Fruit fly (Drosophila melanogaster) whole organism, prepupa: Measurements from ENCODE around the gene Teh4.

Experiments
- Blimp-1 ChIP-seq: fragments of 200-800 bp; sonication (Bioruptor generic); optimal IDR thresholded peaks from 3 replicates; lab custom pipeline; 2017; ENCODE audit warnings: missing biosample characterization, missing genetic modification characterization, mild to moderate bottlenecking, moderate library complexity, missing genetic modification reagents
- CG10669 ChIP-seq: fragments of 200-800 bp; sonication (Bioruptor generic); optimal IDR thresholded peaks from 3 replicates; lab custom pipeline; 2018; ENCODE audit warnings: missing biosample characterization, mild to moderate bottlenecking, missing genetic modification characterization, moderate library complexity
- CG11294 ChIP-seq: fragments of 200-800 bp; sonication (Bioruptor generic); IDR thresholded peaks from 2 replicates; pipeline ENCODE4 v1.3.6; 2022; ENCODE audit warnings: missing biosample characterization, missing genetic modification characterization
- CG11762 ChIP-seq: fragments of 200-800 bp; sonication (Bioruptor generic); optimal IDR thresholded peaks from 3 replicates; lab custom pipeline; 2016; ENCODE audit warnings: missing biosample characterization, missing genetic modification characterization; ENCODE audit not compliant: insufficient read depth
- CG15336 ChIP-seq: fragments of 200-800 bp; sonication (Bioruptor generic); IDR thresholded peaks from 2 replicates; pipeline ENCODE4 v1.3.6; 2022; ENCODE audit warnings: missing biosample characterization, missing genetic modification characterization
- CG1621 ChIP-seq: fragments of 200-800 bp; sonication (Bioruptor generic); optimal IDR thresholded peaks from 3 replicates; lab custom pipeline; 2018; ENCODE audit warnings: missing biosample characterization, mild to moderate bottlenecking, missing genetic modification characterization
- CG16779 ChIP-seq: fragments of 200-800 bp; sonication (Bioruptor generic); optimal IDR thresholded peaks from 3 replicates; lab custom pipeline; 2017; ENCODE audit warnings: missing biosample characterization, mild to moderate bottlenecking, missing genetic modification characterization
- CG3032 ChIP-seq: fragments of 200-800 bp; optimal IDR thresholded peaks from 2 replicates; lab custom pipeline; 2019; ENCODE audit warnings: missing biosample characterization, mild to moderate bottlenecking, missing genetic modification characterization, moderate library complexity
- CG31627 ChIP-seq: fragments of 200-800 bp; sonication (Bioruptor generic); optimal IDR thresholded peaks from 3 replicates; lab custom pipeline; 2016; ENCODE audit warnings: missing biosample characterization, missing genetic modification characterization
- CG32006 ChIP-seq: fragments of 200-800 bp; sonication (Bioruptor generic); optimal IDR thresholded peaks from 3 replicates; lab custom pipeline; 2017; ENCODE audit warnings: missing biosample characterization, mild to moderate bottlenecking, missing genetic modification characterization
- CG6163 ChIP-seq: fragments of 200-800 bp; sonication (Bioruptor generic); IDR thresholded peaks from 3 replicates; pipeline ENCODE4 v1.3.6; 2022; ENCODE audit warnings: missing biosample characterization, missing genetic modification characterization
- CG6276 ChIP-seq: fragments of 200-800 bp; sonication (Bioruptor generic); optimal IDR thresholded peaks from 2 replicates; lab custom pipeline; 2017; ENCODE audit warnings: missing biosample characterization, mild to moderate bottlenecking, missing genetic modification characterization
- CG6792 ChIP-seq: fragments of 200-800 bp; sonication (Bioruptor generic); optimal IDR thresholded peaks from 3 replicates; lab custom pipeline; 2016; ENCODE audit warnings: missing biosample characterization, missing genetic modification characterization
- CG6808 ChIP-seq: fragments of 200-800 bp; sonication (Bioruptor generic); optimal IDR thresholded peaks from 3 replicates; lab custom pipeline; 2017; ENCODE audit warnings: missing biosample characterization, missing genetic modification characterization, mild to moderate bottlenecking, moderate library complexity, missing genetic modification reagents
- CG6854 ChIP-seq: fragments of 200-800 bp; sonication (Bioruptor generic); optimal IDR thresholded peaks from 2 replicates; lab custom pipeline; 2017; ENCODE audit warnings: missing biosample characterization, mild to moderate bottlenecking, missing genetic modification characterization
- CG7368 ChIP-seq: fragments of 200-800 bp; sonication (Bioruptor generic); optimal IDR thresholded peaks from 3 replicates; lab custom pipeline; 2016; ENCODE audit warnings: missing biosample characterization, missing genetic modification characterization
- CG8319 ChIP-seq: fragments of 200-800 bp; sonication (Bioruptor generic); optimal IDR thresholded peaks from 3 replicates; lab custom pipeline; 2016; ENCODE audit warnings: missing biosample characterization, missing genetic modification characterization
- CG9139 ChIP-seq: fragments of 200-800 bp; sonication (Bioruptor generic); optimal IDR thresholded peaks from 3 replicates; lab custom pipeline; 2017; ENCODE audit warnings: missing biosample characterization, mild to moderate bottlenecking, missing genetic modification characterization
- Eip75B ChIP-seq: fragments of 200-800 bp; sonication (Bioruptor generic); optimal IDR thresholded peaks from 3 replicates; lab custom pipeline; 2016; ENCODE audit warnings: missing biosample characterization, missing genetic modification characterization
- Eip78C ChIP-seq: fragments of 200-800 bp; sonication (Bioruptor generic); peaks from one replicate; lab custom pipeline; 2016; ENCODE audit warnings: missing biosample characterization, missing genetic modification characterization
- Eip93F ChIP-seq: fragments of 200-800 bp; sonication (Bioruptor generic); optimal IDR thresholded peaks from 2 replicates; lab custom pipeline; 2016; ENCODE audit warnings: missing biosample characterization, mild to moderate bottlenecking, missing genetic modification characterization
- Ets21C ChIP-seq: fragments of 200-800 bp; sonication (Bioruptor generic); optimal IDR thresholded peaks from 3 replicates; lab custom pipeline; 2016; ENCODE audit warnings: missing biosample characterization, missing genetic modification characterization
- Ets96B ChIP-seq: fragments of 200-800 bp; optimal IDR thresholded peaks from 2 replicates; lab custom pipeline; 2019; ENCODE audit warnings: missing biosample characterization, mild to moderate bottlenecking, missing genetic modification characterization, moderate library complexity
- Gug ChIP-seq: fragments of 200-800 bp; sonication (Bioruptor generic); IDR thresholded peaks from 2 replicates; pipeline ENCODE4 v1.3.6; 2022; ENCODE audit warnings: missing biosample characterization, missing genetic modification characterization
- Hr39 ChIP-seq: fragments of 200-800 bp; sonication (Bioruptor generic); optimal IDR thresholded peaks from 2 replicates; lab custom pipeline; 2016; ENCODE audit warnings: missing biosample characterization, missing genetic modification characterization
- Hr4 ChIP-seq: fragments of 200-800 bp; sonication (Bioruptor generic); optimal IDR thresholded peaks from 3 replicates; lab custom pipeline; 2016; ENCODE audit warnings: missing biosample characterization, missing genetic modification characterization
- Lpt ChIP-seq: fragments of 200-800 bp; sonication (Bioruptor generic); optimal IDR thresholded peaks from 3 replicates; lab custom pipeline; 2016; ENCODE audit warnings: missing biosample characterization, missing genetic modification characterization
- OdsH ChIP-seq: fragments of 200-800 bp; sonication (Bioruptor generic); optimal IDR thresholded peaks from 3 replicates; lab custom pipeline; 2016; ENCODE audit warnings: missing biosample characterization, missing genetic modification characterization
- Smox ChIP-seq: fragments of 200-800 bp; sonication (Bioruptor generic); optimal IDR thresholded peaks from 3 replicates; lab custom pipeline; 2016; ENCODE audit warnings: missing biosample characterization, missing genetic modification characterization
- Sox102F ChIP-seq: fragments of 200-800 bp; sonication (Bioruptor generic); optimal IDR thresholded peaks from 2 replicates; lab custom pipeline; 2016; ENCODE audit warnings: missing biosample characterization, mild to moderate bottlenecking, missing genetic modification characterization
- Sox15 ChIP-seq: fragments of 200-800 bp; sonication (Bioruptor generic); optimal IDR thresholded peaks from 3 replicates; lab custom pipeline; 2016; ENCODE audit warnings: missing biosample characterization, missing genetic modification characterization
- achi ChIP-seq: fragments of 200-800 bp; sonication (Bioruptor generic); optimal IDR thresholded peaks from 3 replicates; lab custom pipeline; 2016; ENCODE audit warnings: missing biosample characterization, missing genetic modification characterization
- acj6 ChIP-seq: fragments of 200-800 bp; sonication (Bioruptor generic); optimal IDR thresholded peaks from 3 replicates; lab custom pipeline; 2016; ENCODE audit warnings: missing biosample characterization, missing genetic modification characterization
- cyc ChIP-seq: fragments of 200-800 bp; sonication (Bioruptor generic); optimal IDR thresholded peaks from 3 replicates; lab custom pipeline; 2016; ENCODE audit warnings: missing biosample characterization, missing genetic modification characterization
- dsx ChIP-seq: fragments of 200-800 bp; optimal IDR thresholded peaks from 3 replicates; lab custom pipeline; 2019; ENCODE audit warnings: missing biosample characterization, mild to moderate bottlenecking, missing genetic modification characterization, moderate library complexity; ENCODE audit not compliant: poor library complexity, severe bottlenecking
- esn ChIP-seq: fragments of 200-800 bp; sonication (Bioruptor generic); optimal IDR thresholded peaks from 2 replicates; lab custom pipeline; 2016; ENCODE audit warnings: missing biosample characterization, mild to moderate bottlenecking, missing genetic modification characterization, moderate library complexity
- fd85E ChIP-seq: fragments of 200-800 bp; sonication (Bioruptor generic); optimal IDR thresholded peaks from 3 replicates; lab custom pipeline; 2016; ENCODE audit warnings: missing biosample characterization, missing genetic modification characterization
- fkh ChIP-seq: fragments of 200-800 bp; sonication (Bioruptor generic); optimal IDR thresholded peaks from 3 replicates; lab custom pipeline; 2017; ENCODE audit warnings: missing biosample characterization, mild to moderate bottlenecking, missing genetic modification characterization, moderate library complexity
- net ChIP-seq: fragments of 200-800 bp; sonication (Bioruptor generic); optimal IDR thresholded peaks from 3 replicates; lab custom pipeline; 2016; ENCODE audit warnings: missing biosample characterization, missing genetic modification characterization
- pdm3 ChIP-seq: fragments of 200-800 bp; sonication (Bioruptor generic); optimal IDR thresholded peaks from 3 replicates; lab custom pipeline; 2016; ENCODE audit warnings: missing biosample characterization, missing genetic modification characterization
- salr ChIP-seq, 2 experiments: fragments of 200-800 bp; sonication (Bioruptor generic); optimal IDR thresholded peaks; 3 replicates each; lab custom pipeline; 2016 to 2018; ENCODE audit warnings: missing biosample characterization in 2 of 2, missing genetic modification characterization in 2 of 2, mild to moderate bottlenecking in 1 of 2
- spab ChIP-seq: fragments of 200-800 bp; sonication (Bioruptor generic); optimal IDR thresholded peaks from 2 replicates; lab custom pipeline; 2017; ENCODE audit warnings: missing biosample characterization, mild to moderate bottlenecking, missing genetic modification characterization, missing genetic modification reagents
- ss ChIP-seq, 2 experiments: fragments of 200-800 bp; sonication (Bioruptor generic); optimal IDR thresholded peaks; 2 replicates in 1 of 2; 3 replicates in 1 of 2; lab custom pipeline; 2017 to 2018; ENCODE audit warnings: mild to moderate bottlenecking in 2 of 2, missing biosample characterization in 2 of 2, missing genetic modification characterization in 2 of 2, moderate library complexity in 1 of 2
- vri ChIP-seq: fragments of 200-800 bp; sonication (Bioruptor generic); optimal IDR thresholded peaks from 3 replicates; lab custom pipeline; 2016; ENCODE audit warnings: missing biosample characterization, mild to moderate bottlenecking, missing genetic modification characterization

Gene Teh4

DNA sequence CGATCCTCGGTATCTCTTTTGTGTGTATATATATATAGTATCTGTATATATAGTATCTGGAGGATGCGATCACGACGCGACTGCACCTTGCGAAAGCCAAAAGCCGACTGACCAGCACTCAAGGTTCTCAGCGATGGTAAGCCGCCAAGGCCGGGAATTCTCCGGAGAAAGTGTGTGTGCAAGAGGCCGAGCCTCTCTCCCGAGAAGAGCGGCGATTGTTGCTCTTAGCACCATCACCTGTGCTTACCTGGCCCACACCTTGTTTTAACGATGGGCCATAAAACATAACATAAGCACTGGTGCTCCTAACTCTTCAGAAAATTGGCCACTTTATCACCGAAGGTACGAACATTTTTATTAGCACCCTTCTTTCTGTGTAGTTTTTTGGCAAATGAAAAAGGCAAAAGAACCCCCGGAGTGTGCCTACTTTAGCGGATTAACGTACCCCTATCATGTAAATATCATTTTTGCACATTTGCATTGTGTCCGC lies 10.7 kb downstream of the Teh4 start, which contains the start of gene mas (continued):
- no peak for TF ChIP-seq CG11762 (GFP tag; lab: Kevin White, UChicago)
- no peak for TF ChIP-seq spab (GFP tag; lab: Kevin White, UChicago)
- peak; percentile 44 for TF ChIP-seq Sox102F (GFP tag; lab: Kevin White, UChicago)
- TF ChIP-seq OdsH (GFP tag; lab: Kevin White, UChicago), result no peak
- no peak for TF ChIP-seq acj6 (GFP tag; lab: Kevin White, UChicago)
- no peak for TF ChIP-seq CG11294 (GFP tag; lab: Robert Waterston, UW)
- TF ChIP-seq ss (GFP tag; optimal IDR thresholded peaks at IDR 0.05; lab: Kevin White, UChicago), result no peak
- TF ChIP-seq CG10669, result no peak
- peak; percentile 59 for TF ChIP-seq CG6854
- no peak for TF ChIP-seq CG7368 (GFP tag; lab: Kevin White, UChicago)
- no peak for TF ChIP-seq CG9139
- TF ChIP-seq achi (GFP tag; lab: Kevin White, UChicago), result no peak
- TF ChIP-seq Hr4 (GFP tag; lab: Kevin White, UChicago), result no peak
- TF ChIP-seq cyc, result no peak
- no peak for TF ChIP-seq salr (GFP tag; optimal IDR thresholded peaks at IDR 0.05; lab: Kevin White, UChicago)
- no peak for TF ChIP-seq CG6163 (GFP tag; lab: Robert Waterston, UW)
- TF ChIP-seq fkh (GFP tag; lab: Kevin White, UChicago), result no peak
- TF ChIP-seq Blimp-1 (GFP tag; lab: Kevin White, UChicago), result peak; percentile 13
- peak; percentile 31 for TF ChIP-seq vri (GFP tag; lab: Kevin White, UChicago)
- no peak for TF ChIP-seq Gug (GFP tag; lab: Robert Waterston, UW)
- no peak for TF ChIP-seq Smox (GFP tag; lab: Kevin White, UChicago)
- peak; percentile 10 for TF ChIP-seq CG1621 (tag; lab: Kevin White, UChicago)
- no peak for TF ChIP-seq fd85E
- no peak for TF ChIP-seq Sox15 (GFP tag; lab: Kevin White, UChicago)
- TF ChIP-seq CG31627 (GFP tag; lab: Kevin White, UChicago), result no peak
- no peak for TF ChIP-seq Eip75B (GFP tag; lab: Kevin White, UChicago)

DNA sequence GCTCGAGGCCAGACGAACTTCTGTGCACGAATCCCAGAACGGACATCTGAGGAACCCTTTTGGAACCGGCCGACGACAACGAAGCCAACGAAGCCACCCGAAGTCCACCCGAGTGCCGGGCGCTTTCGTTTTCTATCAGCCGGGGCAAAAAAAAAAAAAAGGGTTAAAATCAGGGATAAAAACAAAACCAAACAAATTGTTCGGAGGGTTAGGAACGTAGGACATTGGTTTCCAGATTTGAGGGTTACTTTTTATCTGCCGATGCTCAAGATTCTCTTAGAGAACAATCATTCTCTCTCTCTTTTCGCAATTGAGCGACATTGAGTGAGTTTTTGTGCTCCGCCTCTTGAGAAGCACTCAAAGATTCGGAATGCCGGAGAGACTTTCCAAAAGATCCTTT lies 17.1 kb downstream of the Teh4 start, which contains the start of gene nab:
TSS of gene nab (minus strand) at position 7 of the 400 bp plus-strand sequence.
- TF ChIP-seq CG3032 (tag; lab: Kevin White, UChicago) (no peak), CG7368 (GFP tag; lab: Kevin White, UChicago) (no peak), achi (GFP tag; lab: Kevin White, UChicago) (no peak), esn (GFP tag; lab: Kevin White, UChicago) (no peak), CG32006 (no peak), CG6792 (no peak), Ets96B (no peak), cyc (no peak), CG10669 (no peak), Ets21C (GFP tag; lab: Kevin White, UChicago) (no peak), Hr4 (GFP tag; lab: Kevin White, UChicago) (no peak), Hr39 (no peak), CG6276 (no peak), Eip78C (GFP tag; lab: Kevin White, UChicago) (peak; percentile 21), fd85E (no peak), Blimp-1 (GFP tag; lab: Kevin White, UChicago) (peak; percentile 93), pdm3 (GFP tag; lab: Kevin White, UChicago) (no peak), Eip93F (GFP tag; lab: Kevin White, UChicago) (peak; percentile 1), spab (GFP tag; lab: Kevin White, UChicago) (no peak), CG11294 (GFP tag; lab: Robert Waterston, UW) (no peak), CG15336 (GFP tag; lab: Robert Waterston, UW) (no peak), CG8319 (no peak), Gug (GFP tag; lab: Robert Waterston, UW) (no peak), CG6854 (peak; percentile 48), vri (GFP tag; lab: Kevin White, UChicago) (no peak), dsx (GFP tag; lab: Kevin White, UChicago) (no peak), CG6808 (no peak), Eip75B (GFP tag; lab: Kevin White, UChicago) (no peak), CG9139 (no peak), Lpt (no peak), acj6 (GFP tag; lab: Kevin White, UChicago) (no peak), CG1621 (tag; lab: Kevin White, UChicago) (no peak), net (GFP tag; lab: Kevin White, UChicago) (no peak), ss (GFP tag; optimal IDR thresholded peaks at IDR 0.05; lab: Kevin White, UChicago) (peak in 1 of 2 experiments; percentile 12), Sox102F (GFP tag; lab: Kevin White, UChicago) (no peak), CG6163 (GFP tag; lab: Robert Waterston, UW) (no peak), CG16779 (no peak)
